Worm (Caenorhabditis elegans) whole organism, midembryonic: Measurements from ENCODE around the gene paf-2.

Experiments used
- T22C8.4 ChIP-seq: fragments of 200-800 bp; sonication (Bioruptor generic); IDR thresholded peaks from 2 replicates; pipeline ENCODE4 v1.3.6; 2022; ENCODE audit warnings: missing genetic modification characterization, missing compliant biosample characterization
- cog-1 ChIP-seq: sonication (generic microtip); optimal IDR thresholded peaks from 2 replicates; lab custom pipeline; 2016; ENCODE audit warnings: missing genetic modification characterization, missing compliant biosample characterization
- flt-1 ChIP-seq: fragments of 200-800 bp; sonication (Bioruptor generic); IDR thresholded peaks from 2 replicates; pipeline ENCODE4 v1.3.6; 2022; ENCODE audit warnings: missing genetic modification characterization, missing compliant biosample characterization
- klf-2 ChIP-seq: fragments of 200-800 bp; sonication (Bioruptor generic); conservative IDR thresholded peaks from 2 replicates; pipeline ENCODE4 v1.3.6; 2022; ENCODE audit warnings: missing genetic modification reagents, missing genetic modification characterization, missing compliant biosample characterization
- med-1 ChIP-seq: sonication (generic microtip); optimal IDR thresholded peaks from 2 replicates; lab custom pipeline; 2017; ENCODE audit warnings: missing genetic modification characterization, mild to moderate bottlenecking, missing compliant biosample characterization, antibody characterized with exemption, missing genetic modification reagents; ENCODE audit not compliant: insufficient read depth
- ref-1 ChIP-seq: fragments of 200-800 bp; sonication (Bioruptor generic); conservative IDR thresholded peaks from 2 replicates; pipeline ENCODE4 v1.3.6; 2022; ENCODE audit warnings: missing genetic modification reagents, missing genetic modification characterization, missing compliant biosample characterization
- tab-1 ChIP-seq: fragments of 200-800 bp; sonication (Bioruptor generic); IDR thresholded peaks from 2 replicates; pipeline ENCODE4 v1.3.6; 2022; ENCODE audit warnings: missing genetic modification characterization, missing compliant biosample characterization
- ztf-23 ChIP-seq: fragments of 200-800 bp; sonication (Bioruptor generic); IDR thresholded peaks from 2 replicates; pipeline ENCODE4 v1.3.6; 2022; ENCODE audit warnings: missing genetic modification reagents, missing genetic modification characterization, missing compliant biosample characterization
- ztf-29 ChIP-seq: fragments of 200-800 bp; sonication (Bioruptor generic); IDR thresholded peaks from 2 replicates; pipeline ENCODE4 v1.3.6; 2022; ENCODE audit warnings: missing genetic modification reagents, missing genetic modification characterization, missing compliant biosample characterization

The paf-2 gene

DNA sequence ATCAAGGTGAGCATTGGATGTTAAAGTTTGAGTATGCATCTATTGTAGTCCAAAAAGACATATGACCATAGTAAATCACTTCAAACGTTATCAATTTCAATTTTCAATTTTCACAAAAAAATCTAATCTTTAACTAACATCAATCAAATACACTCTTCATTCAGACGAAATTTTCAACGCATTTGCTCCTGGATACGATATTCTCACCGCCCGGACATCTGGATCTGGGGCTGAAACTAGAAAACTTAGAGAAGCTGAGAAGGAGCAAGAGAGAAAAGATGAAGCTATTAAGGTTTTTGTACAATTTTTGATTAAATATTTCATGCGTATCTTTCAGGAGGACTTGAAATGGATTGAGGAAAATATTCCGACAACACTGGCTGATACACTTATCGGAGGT, 33.7 kb downstream of the paf-2 start:
- TF ChIP-seq med-1 (no peak), tab-1 (no peak), cog-1 (tag; lab: Kevin White, UChicago) (no peak), ref-1 (GFP tag; lab: Robert Waterston, UW) (no peak), ztf-29 (no peak), T22C8.4 (GFP tag; lab: Robert Waterston, UW) (no peak), klf-2 (no peak), ztf-23 (GFP tag; lab: Robert Waterston, UW) (no peak), flt-1 (GFP tag; lab: Robert Waterston, UW) (no peak)

DNA sequence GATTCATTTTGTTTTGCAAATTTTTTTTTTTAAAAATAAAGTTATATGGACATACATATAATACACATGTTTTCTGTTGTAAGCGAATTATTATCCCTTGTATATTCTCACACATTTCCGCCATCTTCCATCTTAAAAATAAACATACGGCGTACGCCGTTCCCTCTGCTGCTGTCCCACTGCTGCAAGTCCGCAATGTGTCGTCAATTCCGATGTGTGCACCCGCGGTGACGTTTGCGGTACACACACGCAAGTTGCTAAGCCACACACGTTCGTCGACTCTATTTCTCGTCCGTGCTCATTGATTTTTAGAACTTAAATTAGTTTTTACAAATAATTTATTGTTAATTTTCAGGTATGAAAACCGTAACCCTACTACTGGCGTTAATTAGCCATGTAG, 37.2 kb downstream of the paf-2 start, which contains the start of gene C52B9.4:
TSS of gene C52B9.4 (plus strand) at position 356 of the 400 bp plus-strand sequence.
- 0 out of 2 replicates have a peak, but pooled peaks have one; percentile 28 for TF ChIP-seq ztf-23 (GFP tag; lab: Robert Waterston, UW)
- TF ChIP-seq cog-1 (tag; lab: Kevin White, UChicago), result peak; percentile 17
- no peak for TF ChIP-seq ztf-29
- TF ChIP-seq T22C8.4 (GFP tag; lab: Robert Waterston, UW), result no peak
- TF ChIP-seq flt-1 (GFP tag; lab: Robert Waterston, UW), result no peak
- TF ChIP-seq klf-2, result no peak
- no peak for TF ChIP-seq med-1
- TF ChIP-seq ref-1 (GFP tag; lab: Robert Waterston, UW), result no peak
- no peak for TF ChIP-seq tab-1

DNA sequence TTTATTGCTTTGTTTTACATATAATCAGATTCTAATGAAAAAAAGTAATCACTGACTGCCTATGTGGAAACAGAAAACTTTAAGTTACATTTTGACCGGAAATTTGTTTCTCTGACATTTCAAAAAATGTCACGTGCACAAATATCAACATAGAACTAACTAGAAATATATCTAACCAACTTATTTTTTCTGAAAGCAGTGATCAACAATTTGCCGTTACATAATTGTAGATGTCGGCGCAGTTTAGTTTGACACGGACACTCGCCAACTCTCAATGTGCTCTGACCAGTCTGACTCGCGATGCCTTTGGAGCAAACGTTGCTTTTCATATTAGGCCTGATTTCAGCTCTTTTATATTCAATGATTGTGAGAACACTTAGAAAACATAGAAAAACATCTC, 40.8 kb downstream of the paf-2 start, which contains the start of gene srv-6:
TSS of gene srv-6 (plus strand) at position 301 of the 400 bp plus-strand sequence.
- no peak for TF ChIP-seq klf-2
- no peak for TF ChIP-seq ztf-23 (GFP tag; lab: Robert Waterston, UW)
- TF ChIP-seq flt-1 (GFP tag; lab: Robert Waterston, UW), result no peak
- TF ChIP-seq ref-1 (GFP tag; lab: Robert Waterston, UW), result no peak
- no peak for TF ChIP-seq med-1
- TF ChIP-seq ztf-29, result no peak

DNA sequence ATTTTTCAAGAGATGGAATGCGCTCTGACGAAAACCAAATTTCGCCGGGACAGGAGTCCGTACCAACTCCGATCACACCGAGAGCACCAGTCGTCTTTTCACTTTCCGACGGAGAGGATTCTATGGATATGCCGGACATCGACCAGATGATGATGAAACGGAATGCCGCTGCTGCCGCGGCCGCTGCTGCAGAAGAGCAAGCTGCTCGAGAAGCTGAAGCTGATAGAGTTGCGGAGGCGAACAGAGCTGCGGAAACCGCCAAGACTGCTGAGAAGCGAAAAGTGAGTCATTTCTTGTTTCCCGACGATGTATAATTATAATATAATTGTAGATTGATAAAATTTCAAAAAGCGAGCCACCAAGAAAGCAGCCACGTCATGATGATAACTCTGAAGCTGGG, 42.2 kb downstream of the paf-2 start:
- TF ChIP-seq flt-1 (GFP tag; lab: Robert Waterston, UW), result no peak

DNA sequence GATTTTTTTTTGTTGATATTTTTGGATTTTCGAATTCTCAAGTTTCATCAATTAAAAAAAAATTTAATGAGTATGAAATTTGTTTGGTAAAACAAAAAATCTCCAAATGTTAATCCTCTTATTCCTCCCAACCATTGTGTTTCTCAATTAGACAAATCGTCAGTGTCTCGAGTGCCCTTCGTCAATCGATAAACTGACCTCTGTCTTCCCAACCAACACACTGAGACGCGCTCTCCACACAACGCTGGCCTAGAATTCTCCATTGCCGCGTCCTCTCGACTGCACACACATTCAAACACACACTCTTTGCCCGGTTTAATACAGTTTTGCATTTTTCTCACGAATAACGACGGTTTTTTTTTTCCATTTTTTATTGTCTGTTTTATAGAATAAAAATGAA, 42.8 kb downstream of the paf-2 start, which contains the start of gene taf-11.1:
TSS of gene taf-11.1 (plus strand) at position 389 of the 400 bp plus-strand sequence.
- TF ChIP-seq T22C8.4 (GFP tag; lab: Robert Waterston, UW) (peak; percentile 69; the same call in 1 of the 2 replicates), ref-1 (GFP tag; lab: Robert Waterston, UW) (no peak)

DNA sequence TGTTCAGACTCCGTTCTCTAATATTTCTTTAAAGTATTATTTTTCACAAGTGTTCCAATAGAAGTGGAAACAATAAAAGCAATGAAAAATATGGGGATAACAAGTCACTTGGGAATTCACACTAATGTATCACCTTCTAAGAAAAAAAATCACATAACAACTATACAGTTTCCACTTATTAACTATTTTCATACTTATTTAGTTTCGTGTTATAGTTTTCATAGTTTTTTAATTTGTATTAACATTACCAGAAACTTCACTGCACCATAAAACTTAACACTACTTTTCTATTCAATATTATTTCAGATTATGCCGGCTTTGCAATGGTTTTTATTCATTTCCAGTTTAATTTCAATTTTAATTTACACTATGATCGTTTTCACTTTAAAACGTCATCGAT, 45.5 kb downstream of the paf-2 start, which contains the start of gene srv-5:
TSS of gene srv-5 (plus strand) at position 301 of the 400 bp plus-strand sequence.
- TF ChIP-seq cog-1 (tag; lab: Kevin White, UChicago), result no peak
- TF ChIP-seq ztf-29, result no peak
- no peak for TF ChIP-seq med-1
- TF ChIP-seq T22C8.4 (GFP tag; lab: Robert Waterston, UW), result no peak
- TF ChIP-seq tab-1, result no peak
- TF ChIP-seq ref-1 (GFP tag; lab: Robert Waterston, UW), result no peak
- no peak for TF ChIP-seq klf-2
- no peak for TF ChIP-seq flt-1 (GFP tag; lab: Robert Waterston, UW)
- no peak for TF ChIP-seq ztf-23 (GFP tag; lab: Robert Waterston, UW)

DNA sequence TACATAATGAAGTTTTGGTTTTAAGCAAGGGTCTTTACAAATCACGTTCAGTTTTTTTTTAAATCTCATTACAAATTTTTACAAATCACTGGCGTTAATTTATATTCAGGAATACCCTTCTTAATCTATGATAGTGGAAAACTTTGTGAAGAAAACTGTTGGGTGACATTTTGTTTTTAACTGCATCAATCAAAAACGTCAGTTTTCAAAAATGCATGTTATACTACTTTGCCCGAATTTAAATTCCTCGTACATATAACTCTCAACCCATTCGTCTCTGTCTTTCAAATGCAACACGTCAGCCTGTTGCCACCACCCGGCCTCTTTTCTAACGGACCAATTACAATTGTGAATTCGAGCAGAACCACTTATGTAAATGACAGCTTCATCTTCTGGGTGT, 48.6 kb downstream of the paf-2 start, which contains the start of gene hlh-13:
TSS of gene hlh-13 (plus strand) at position 301 of the 400 bp plus-strand sequence.
- TF ChIP-seq T22C8.4 (GFP tag; lab: Robert Waterston, UW) (no peak), ztf-29 (no peak), klf-2 (no peak), ref-1 (GFP tag; lab: Robert Waterston, UW) (no peak), cog-1 (tag; lab: Kevin White, UChicago) (no peak)

DNA sequence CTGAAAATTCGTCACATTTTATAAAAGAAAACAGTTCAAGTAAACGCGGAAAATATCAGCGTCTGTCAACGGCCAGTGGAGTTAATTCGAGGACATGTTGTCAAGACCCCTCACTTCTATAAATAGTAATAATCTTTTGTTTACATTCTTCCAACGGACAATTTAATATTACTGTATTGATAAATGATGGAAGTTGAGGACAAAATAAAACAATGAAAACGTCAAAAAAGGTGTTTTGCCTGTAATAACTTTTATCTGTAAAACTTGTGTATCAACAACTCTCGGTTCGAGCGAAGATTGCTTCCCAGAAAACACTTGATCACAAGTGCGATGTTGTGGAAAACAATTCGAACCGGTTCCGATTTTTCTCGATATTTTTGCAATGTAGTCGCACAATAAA, 49.1 kb downstream of the paf-2 start:
- TF ChIP-seq ref-1 (GFP tag; lab: Robert Waterston, UW), result no peak
- TF ChIP-seq ztf-29, result no peak
- TF ChIP-seq klf-2, result no peak
- no peak for TF ChIP-seq ztf-23 (GFP tag; lab: Robert Waterston, UW)
- no peak for TF ChIP-seq flt-1 (GFP tag; lab: Robert Waterston, UW)
- TF ChIP-seq T22C8.4 (GFP tag; lab: Robert Waterston, UW), result no peak
- no peak for TF ChIP-seq med-1
- no peak for TF ChIP-seq cog-1 (tag; lab: Kevin White, UChicago)
- no peak for TF ChIP-seq tab-1

DNA sequence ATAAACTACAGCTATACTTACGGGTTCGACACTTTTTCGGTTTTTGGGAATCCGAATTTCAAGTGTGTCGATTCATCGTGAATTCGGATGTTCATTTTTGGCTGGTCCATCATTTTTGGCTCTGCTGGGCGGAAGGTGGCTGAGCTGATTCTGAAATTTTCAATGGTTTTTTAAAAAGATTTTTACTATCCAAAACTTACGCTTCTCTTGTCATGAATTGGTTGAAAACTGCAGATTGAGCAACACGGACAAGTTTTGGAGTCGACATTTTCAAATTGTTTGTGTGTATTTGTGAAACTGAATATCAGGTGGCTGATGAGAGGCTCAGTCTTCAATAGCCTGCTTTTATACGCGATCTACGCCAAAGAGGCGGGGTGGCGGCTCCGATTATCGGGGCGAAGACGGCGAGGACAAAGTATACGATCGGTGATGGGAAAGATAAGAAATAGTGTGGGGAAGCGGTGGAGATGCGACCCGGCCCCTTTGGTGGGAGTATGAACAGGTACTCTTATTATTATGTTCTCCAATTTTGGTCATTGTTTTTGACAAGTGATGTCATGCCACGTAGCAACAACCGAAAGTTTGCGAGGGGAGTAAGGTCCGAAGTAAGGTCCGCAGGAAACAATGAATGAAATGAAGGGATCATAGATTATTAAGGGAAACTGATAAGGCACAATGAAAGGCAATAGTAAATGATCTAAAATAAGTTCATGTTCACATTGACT, 50.5 kb downstream of the paf-2 start, which contains the start of gene F48D6.4:
TSS of gene F48D6.4 (minus strand) at position 346 of the 725 bp plus-strand sequence.
- TF ChIP-seq T22C8.4 (GFP tag; lab: Robert Waterston, UW), result no peak
- TF ChIP-seq tab-1, result no peak
- TF ChIP-seq ztf-23 (GFP tag; lab: Robert Waterston, UW), result no peak
- no peak for TF ChIP-seq ztf-29
- no peak for TF ChIP-seq cog-1 (tag; lab: Kevin White, UChicago)
- no peak for TF ChIP-seq ref-1 (GFP tag; lab: Robert Waterston, UW)
- no peak for TF ChIP-seq flt-1 (GFP tag; lab: Robert Waterston, UW)
- no peak for TF ChIP-seq med-1

DNA sequence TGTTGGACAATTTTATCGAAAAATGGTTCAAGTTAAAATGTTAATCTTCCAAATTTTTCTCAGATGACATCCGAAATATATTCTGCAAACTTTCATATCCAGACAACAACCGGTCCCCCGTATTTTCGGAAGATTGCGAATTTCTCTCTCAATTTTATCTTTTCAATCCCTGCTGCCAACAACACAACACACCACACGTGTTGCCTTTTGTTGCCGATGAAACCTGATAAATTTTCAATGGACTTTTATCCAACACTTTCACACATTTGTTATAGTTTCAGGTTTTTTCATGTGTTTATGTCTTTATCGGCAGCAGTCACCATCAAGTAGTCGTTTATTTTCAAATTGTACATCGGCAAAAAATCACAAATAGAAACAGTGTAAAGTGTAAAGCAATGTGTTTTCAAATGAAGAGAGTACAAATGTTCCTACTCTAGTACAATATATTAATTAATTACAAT, 51.3 kb downstream of the paf-2 start:
- TF ChIP-seq ztf-23 (GFP tag; lab: Robert Waterston, UW) (0 out of 2 replicates have a peak, but pooled peaks have one; percentile 24), klf-2 (no peak), cog-1 (tag; lab: Kevin White, UChicago) (no peak)
